Worm (Caenorhabditis elegans) whole organism, midembryonic: Measurements from ENCODE around the gene W03C9.1.

Experiments
- flt-1 ChIP-seq: fragments of 200-800 bp; sonication (Bioruptor generic); IDR thresholded peaks from 2 replicates; pipeline ENCODE4 v1.3.6; 2022; ENCODE audit warnings: missing genetic modification characterization, missing compliant biosample characterization
- med-1 ChIP-seq: sonication (generic microtip); optimal IDR thresholded peaks from 2 replicates; lab custom pipeline; 2017; ENCODE audit warnings: missing genetic modification characterization, mild to moderate bottlenecking, missing compliant biosample characterization, antibody characterized with exemption, missing genetic modification reagents; ENCODE audit not compliant: insufficient read depth
- ref-1 ChIP-seq: fragments of 200-800 bp; sonication (Bioruptor generic); conservative IDR thresholded peaks from 2 replicates; pipeline ENCODE4 v1.3.6; 2022; ENCODE audit warnings: missing genetic modification reagents, missing genetic modification characterization, missing compliant biosample characterization
- ztf-23 ChIP-seq: fragments of 200-800 bp; sonication (Bioruptor generic); IDR thresholded peaks from 2 replicates; pipeline ENCODE4 v1.3.6; 2022; ENCODE audit warnings: missing genetic modification reagents, missing genetic modification characterization, missing compliant biosample characterization
- ztf-29 ChIP-seq: fragments of 200-800 bp; sonication (Bioruptor generic); IDR thresholded peaks from 2 replicates; pipeline ENCODE4 v1.3.6; 2022; ENCODE audit warnings: missing genetic modification reagents, missing genetic modification characterization, missing compliant biosample characterization

DNA sequence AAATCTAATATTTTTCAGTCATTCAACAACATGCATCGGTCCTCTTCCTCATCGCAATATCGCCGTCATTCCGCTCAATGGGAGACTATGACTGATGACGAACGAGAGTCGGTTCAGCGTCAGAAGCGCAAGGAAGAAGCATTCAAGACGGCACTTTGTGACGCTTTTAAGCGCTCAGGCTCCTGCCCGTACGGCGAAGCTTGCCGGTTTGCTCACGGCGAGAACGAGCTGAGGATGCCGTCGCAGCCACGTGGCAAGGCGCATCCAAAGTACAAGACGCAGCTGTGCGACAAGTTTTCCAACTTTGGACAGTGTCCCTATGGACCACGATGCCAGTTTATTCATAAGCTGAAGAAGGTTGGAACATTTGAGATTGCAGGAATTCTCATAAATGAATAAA lies 7.1 kb upstream of the W03C9.1 start:
- no peak for TF ChIP-seq ztf-23
- no peak for TF ChIP-seq flt-1 (GFP tag; lab: Robert Waterston, UW)
- TF ChIP-seq ztf-29: no peak
- no peak for TF ChIP-seq med-1 (GFP tag; lab: Kevin White, UChicago)
- TF ChIP-seq ref-1 (GFP tag; lab: Robert Waterston, UW): no peak
